Worm (Caenorhabditis elegans) whole organism, young adult: ENCODE results near the gene fem-3.

Experiments
- C17E4.6 ChIP-seq: fragments of 200-800 bp; sonication (Bioruptor generic); IDR thresholded peaks from 2 replicates; pipeline ENCODE4 v1.3.6; 2022; ENCODE audit warnings: missing genetic modification reagents, missing genetic modification characterization, missing compliant biosample characterization
- F10E7.11 ChIP-seq: sonication (generic microtip); optimal IDR thresholded peaks from 2 replicates; lab custom pipeline; 2017; ENCODE audit warnings: mild to moderate bottlenecking, missing genetic modification characterization, moderate library complexity, missing compliant biosample characterization
- F57A8.1 ChIP-seq: fragments of 200-800 bp; sonication (Bioruptor generic); optimal IDR thresholded peaks from 2 replicates; lab custom pipeline; 2018; ENCODE audit warnings: mild to moderate bottlenecking, missing genetic modification characterization, moderate library complexity, missing compliant biosample characterization
- K11D2.4 ChIP-seq: fragments of 200-800 bp; sonication (Bioruptor generic); IDR thresholded peaks from 2 replicates; pipeline ENCODE4 v1.3.6; 2022; ENCODE audit warnings: missing genetic modification reagents, missing genetic modification characterization, missing compliant biosample characterization
- cebp-2 ChIP-seq: fragments of 200-800 bp; sonication (Bioruptor generic); IDR thresholded peaks from 2 replicates; pipeline ENCODE4 v1.3.6; 2022; ENCODE audit warnings: missing genetic modification characterization, missing compliant biosample characterization
- ceh-40 ChIP-seq: fragments of 200-800 bp; sonication (Bioruptor generic); IDR thresholded peaks from 2 replicates; pipeline ENCODE4 v1.3.6; 2022; ENCODE audit warnings: missing genetic modification characterization, missing compliant biosample characterization
- ceh-79 ChIP-seq: sonication (generic microtip); optimal IDR thresholded peaks from 2 replicates; lab custom pipeline; 2017; ENCODE audit warnings: mild to moderate bottlenecking, missing genetic modification characterization, missing compliant biosample characterization
- die-1 ChIP-seq: sonication (generic microtip); optimal IDR thresholded peaks from 2 replicates; lab custom pipeline; 2016; ENCODE audit warnings: missing genotype, mild to moderate bottlenecking, missing genetic modification characterization, missing compliant biosample characterization
- egl-18 ChIP-seq: fragments of 200-800 bp; sonication (Bioruptor generic); IDR thresholded peaks from 2 replicates; pipeline ENCODE4 v1.3.6; 2022; ENCODE audit warnings: missing genetic modification reagents, missing genetic modification characterization, missing compliant biosample characterization
- ekl-4 ChIP-seq: fragments of 200-800 bp; sonication (Bioruptor generic); IDR thresholded peaks from 2 replicates; pipeline ENCODE4 v1.3.6; 2022; ENCODE audit warnings: missing genetic modification reagents, missing genetic modification characterization, missing compliant biosample characterization
- him-1 ChIP-seq: sonication (generic microtip); optimal IDR thresholded peaks from 2 replicates; lab custom pipeline; 2016; ENCODE audit warnings: missing genotype, missing genetic modification reagents, missing genetic modification characterization, missing compliant biosample characterization
- hsf-1 ChIP-seq: fragments of 200-800 bp; sonication (Bioruptor generic); IDR thresholded peaks from 2 replicates; pipeline ENCODE4 v1.3.6; 2022; ENCODE audit warnings: missing genetic modification reagents, missing genetic modification characterization, missing compliant biosample characterization
- lag-1 ChIP-seq: fragments of 200-800 bp; sonication (Bioruptor generic); IDR thresholded peaks from 2 replicates; pipeline ENCODE4 v1.3.6; 2022; ENCODE audit warnings: missing genetic modification reagents, missing genetic modification characterization, missing compliant biosample characterization
- let-607 ChIP-seq, 2 experiments: fragments of 200-800 bp in 1 of 2; sonication (Bioruptor generic) in 1 of 2; sonication (generic microtip) in 1 of 2; optimal IDR thresholded peaks; 2 replicates each; lab custom pipeline; 2016 to 2018; ENCODE audit warnings: mild to moderate bottlenecking in 2 of 2, missing compliant biosample characterization in 2 of 2, missing genetic modification characterization in 2 of 2, moderate library complexity in 2 of 2, missing genotype in 1 of 2
- lin-40 ChIP-seq: sonication (generic microtip); optimal IDR thresholded peaks from 2 replicates; lab custom pipeline; 2016; ENCODE audit warnings: missing genetic modification characterization, mild to moderate bottlenecking, missing compliant biosample characterization, missing genotype, missing genetic modification reagents
- lin-54 ChIP-seq: fragments of 200-800 bp; sonication (Bioruptor generic); optimal IDR thresholded peaks from 2 replicates; lab custom pipeline; 2018; ENCODE audit warnings: mild to moderate bottlenecking, missing genetic modification characterization, missing compliant biosample characterization
- lir-1 ChIP-seq: fragments of 200-800 bp; sonication (Bioruptor generic); conservative IDR thresholded peaks from 2 replicates; pipeline ENCODE4 v1.3.6; 2022; ENCODE audit warnings: missing genetic modification reagents, missing genetic modification characterization, missing compliant biosample characterization
- lsy-27 ChIP-seq: sonication (generic microtip); optimal IDR thresholded peaks from 2 replicates; lab custom pipeline; 2017; ENCODE audit warnings: missing genetic modification characterization, mild to moderate bottlenecking, missing compliant biosample characterization, antibody characterized with exemption, missing genotype, borderline replicate concordance; ENCODE audit not compliant: insufficient read depth
- madf-10 ChIP-seq: sonication (generic microtip); optimal IDR thresholded peaks from 2 replicates; lab custom pipeline; 2016; ENCODE audit warnings: mild to moderate bottlenecking, missing genetic modification characterization, missing compliant biosample characterization
- madf-3 ChIP-seq: fragments of 200-800 bp; sonication (Bioruptor generic); IDR thresholded peaks from 2 replicates; pipeline ENCODE4 v1.3.6; 2022; ENCODE audit warnings: missing genetic modification reagents, missing genetic modification characterization, missing compliant biosample characterization
- madf-6 ChIP-seq: fragments of 200-800 bp; sonication (Bioruptor generic); IDR thresholded peaks from 2 replicates; pipeline ENCODE4 v1.3.6; 2022; ENCODE audit warnings: missing genetic modification reagents, missing genetic modification characterization, missing compliant biosample characterization
- nfya-1 ChIP-seq: sonication (generic microtip); optimal IDR thresholded peaks from 2 replicates; lab custom pipeline; 2017; ENCODE audit warnings: antibody characterized with exemption, missing compliant biosample characterization, missing genetic modification characterization, borderline replicate concordance; ENCODE audit not compliant: insufficient read depth
- nfyb-1 ChIP-seq: fragments of 200-800 bp; sonication (Bioruptor generic); IDR thresholded peaks from 2 replicates; pipeline ENCODE4 v1.3.6; 2022; ENCODE audit warnings: missing genetic modification reagents, missing genetic modification characterization, missing compliant biosample characterization
- pha-4 ChIP-seq: fragments of 150-350 bp; sonication (generic microtip); optimal IDR thresholded peaks from 2 replicates; lab custom pipeline; 2014; ENCODE audit warnings: missing biosample characterization, missing genetic modification reagents, missing genetic modification characterization
- repo-1 ChIP-seq: sonication (generic microtip); optimal IDR thresholded peaks from 2 replicates; lab custom pipeline; 2017; ENCODE audit warnings: mild to moderate bottlenecking, missing genetic modification characterization, missing compliant biosample characterization
- snpc-1.1 ChIP-seq: sonication (generic microtip); optimal IDR thresholded peaks from 2 replicates; lab custom pipeline; 2017; ENCODE audit warnings: missing genetic modification characterization, mild to moderate bottlenecking, missing compliant biosample characterization, antibody characterized with exemption, moderate library complexity, missing genotype, missing genetic modification reagents; ENCODE audit not compliant: insufficient read depth
- snpc-3.4 ChIP-seq: sonication (generic microtip); optimal IDR thresholded peaks from 2 replicates; lab custom pipeline; 2017; ENCODE audit warnings: missing genetic modification characterization, mild to moderate bottlenecking, missing compliant biosample characterization, antibody characterized with exemption, moderate library complexity, missing genotype, missing genetic modification reagents
- tbx-9 ChIP-seq: sonication (generic microtip); optimal IDR thresholded peaks from 2 replicates; lab custom pipeline; 2016; ENCODE audit warnings: borderline replicate concordance, missing genetic modification characterization, inconsistent platforms, missing compliant biosample characterization
- ztf-26 ChIP-seq: sonication (generic microtip); optimal IDR thresholded peaks from 2 replicates; lab custom pipeline; 2017; ENCODE audit warnings: missing genetic modification characterization, missing compliant biosample characterization
- ztf-6 ChIP-seq: fragments of 200-800 bp; sonication (Bioruptor generic); IDR thresholded peaks from 2 replicates; pipeline ENCODE4 v1.3.6; 2022; ENCODE audit warnings: missing genetic modification reagents, missing genetic modification characterization, missing compliant biosample characterization

Gene fem-3

ce11 chrIV:9088294-9088693 lies 16.5 kb upstream of the fem-3 start, which contains the start of gene msa-1:
TSS of gene msa-1 (plus strand) at chrIV:9088594.
- TF ChIP-seq madf-6 (GFP tag; lab: Robert Waterston, UW) (no peak), K11D2.4 (GFP tag; lab: Robert Waterston, UW) (0 out of 2 replicates have a peak, but pooled peaks have one; percentile 14)

ce11 chrIV:9090538-9091195 lies 14.1 kb upstream of the fem-3 start:
- no peak for TF ChIP-seq egl-18 (GFP tag; lab: Robert Waterston, UW)
- no peak for TF ChIP-seq ztf-6 (GFP tag; lab: Robert Waterston, UW)
- no peak for TF ChIP-seq nfya-1
- TF ChIP-seq pha-4: no peak
- TF ChIP-seq hsf-1: no peak
- no peak for TF ChIP-seq ceh-40 (GFP tag; lab: Robert Waterston, UW)
- no peak for TF ChIP-seq him-1 (tag; lab: Kevin White, UChicago)
- TF ChIP-seq lsy-27 (tag; lab: Kevin White, UChicago): no peak
- no peak for TF ChIP-seq ztf-26 (tag; lab: Kevin White, UChicago)
- no peak for TF ChIP-seq let-607 (tag; optimal IDR thresholded peaks at IDR 0.05; lab: Kevin White, UChicago)

- no peak for TF ChIP-seq lsy-27 (tag; lab: Kevin White, UChicago)
- TF ChIP-seq snpc-3.4 (tag; lab: Kevin White, UChicago): no peak
- no peak for TF ChIP-seq lag-1
- TF ChIP-seq ekl-4: no peak
- TF ChIP-seq C17E4.6 (GFP tag; lab: Robert Waterston, UW): no peak
- TF ChIP-seq lin-40 (tag; lab: Kevin White, UChicago): peak; percentile 2
- no peak for TF ChIP-seq lin-54
- TF ChIP-seq repo-1 (tag; lab: Kevin White, UChicago): no peak
- no peak for TF ChIP-seq ceh-79 (tag; lab: Kevin White, UChicago)
- 0 out of 2 replicates have a peak, but pooled peaks have one; percentile 17 for TF ChIP-seq madf-3 (GFP tag; lab: Robert Waterston, UW)
Measured at ce11 chrIV:9092011-9092410, 12.8 kb upstream of the fem-3 start.

ce11 chrIV:9093932-9094331 lies 10.8 kb upstream of the fem-3 start, which contains the start of gene lpl-1:
TSS of gene lpl-1 (minus strand) at chrIV:9094032.
- TF ChIP-seq repo-1 (tag; lab: Kevin White, UChicago) (peak; percentile 15), snpc-1.1 (tag; lab: Kevin White, UChicago) (no peak)

- no peak for TF ChIP-seq madf-10 (tag; lab: Kevin White, UChicago)
- no peak for TF ChIP-seq lin-54
- no peak for TF ChIP-seq cebp-2 (GFP tag; lab: Robert Waterston, UW)
- TF ChIP-seq F10E7.11 (tag; lab: Kevin White, UChicago): no peak
- no peak for TF ChIP-seq snpc-1.1 (tag; lab: Kevin White, UChicago)
- TF ChIP-seq tbx-9 (tag; lab: Kevin White, UChicago): no peak
- no peak for TF ChIP-seq lir-1 (GFP tag; lab: Robert Waterston, UW)
- TF ChIP-seq F57A8.1 (GFP tag; lab: Kevin White, UChicago): no peak
- no peak for TF ChIP-seq nfyb-1 (GFP tag; lab: Robert Waterston, UW)
- no peak for TF ChIP-seq die-1 (tag; lab: Kevin White, UChicago)
Measured at ce11 chrIV:9094356-9094755, 10.4 kb upstream of the fem-3 start, which contains the start of gene mrpl-42. TSS of gene mrpl-42 (minus strand) at chrIV:9094456.
